Fruit fly (Drosophila melanogaster) whole organism, pupa: ENCODE measurements around the gene AANATL2.

Experiments used
- CG8301 ChIP-seq: fragments of 200-800 bp; sonication (Bioruptor generic); optimal IDR thresholded peaks from 2 replicates; lab custom pipeline; 2018; ENCODE audit warnings: missing biosample characterization, mild to moderate bottlenecking, missing genetic modification characterization
- Ets98B ChIP-seq: fragments of 200-800 bp; sonication (Bioruptor generic); IDR thresholded peaks from 2 replicates; pipeline ENCODE4 v1.3.6; 2022; ENCODE audit warnings: missing biosample characterization, missing genetic modification characterization
- Pif1B ChIP-seq: fragments of 200-800 bp; sonication (Bioruptor generic); optimal IDR thresholded peaks from 3 replicates; lab custom pipeline; 2016; ENCODE audit warnings: missing biosample characterization, missing genetic modification characterization
- Snoo ChIP-seq: fragments of 200-800 bp; sonication (Bioruptor generic); optimal IDR thresholded peaks from 3 replicates; lab custom pipeline; 2017; ENCODE audit warnings: missing biosample characterization, mild to moderate bottlenecking, missing genetic modification characterization, inconsistent platforms

dm6 chr2L:6224202-6224601 lies 31.5 kb upstream of the AANATL2 start:
- TF ChIP-seq Snoo (tag; lab: Kevin White, UChicago) (no peak), Pif1B (GFP tag; lab: Kevin White, UChicago) (no peak), CG8301 (no peak), Ets98B (GFP tag; lab: Robert Waterston, UW) (no peak)
